Worm (Caenorhabditis elegans) whole organism, late embryonic: ENCODE data around the gene Y73F4A.3.
"Not testable (repeated sequence)": the region's sequence is repeated elsewhere in the genome, so short reads cannot be mapped to it uniquely, and the experiment has no call there.

Experiments used
- elt-2 ChIP-seq: sonication (generic microtip); optimal IDR thresholded peaks from 2 replicates; lab custom pipeline; 2016; ENCODE audit warnings: missing genetic modification reagents, missing genetic modification characterization, missing compliant biosample characterization
- pqm-1 ChIP-seq: sonication (generic microtip); optimal IDR thresholded peaks from 2 replicates; lab custom pipeline; 2016; ENCODE audit warnings: missing genetic modification characterization, missing compliant biosample characterization

DNA sequence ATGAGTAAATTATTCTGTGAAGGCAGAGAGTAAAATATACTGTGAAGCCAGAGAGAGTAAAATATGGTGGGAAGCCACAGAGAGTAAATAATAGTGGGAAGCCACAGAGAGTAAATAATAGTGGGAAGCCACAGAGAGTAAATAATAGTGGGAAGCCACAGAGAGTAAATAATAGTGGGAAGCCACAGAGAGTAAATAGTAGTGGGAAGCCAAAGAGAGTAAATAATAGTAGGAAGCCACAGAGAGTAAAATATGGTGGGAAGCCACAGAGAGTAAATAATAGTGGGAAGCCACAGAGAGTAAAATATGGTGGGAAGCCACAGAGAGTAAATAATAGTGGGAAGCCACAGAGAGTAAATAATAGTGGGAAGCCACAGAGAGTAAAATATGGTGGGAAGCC is 7.8 kb upstream of the Y73F4A.3 start:
- not testable (repeated sequence) for TF ChIP-seq elt-2 (tag; lab: Kevin White, UChicago); pqm-1
